Worm (Caenorhabditis elegans) whole organism, mixed stage, embryonic: ENCODE measurements around the gene F46G11.2.

ENCODE experiments used
- M03D4.4 ChIP-seq: sonication (generic microtip); optimal IDR thresholded peaks from 2 replicates; lab custom pipeline; 2017; ENCODE audit warnings: mild to moderate bottlenecking, missing genetic modification characterization, missing compliant biosample characterization
- bed-3 ChIP-seq: fragments of 200-800 bp; sonication (Bioruptor generic); optimal IDR thresholded peaks from 3 replicates; lab custom pipeline; 2018; ENCODE audit warnings: mild to moderate bottlenecking, missing genetic modification characterization, moderate library complexity, missing compliant biosample characterization
- blmp-1 ChIP-seq: fragments of 150-350 bp; optimal IDR thresholded peaks from 2 replicates; lab custom pipeline; 2014; ENCODE audit warnings: missing biosample characterization, missing genetic modification characterization
- ceh-39 ChIP-seq: fragments of 150-350 bp; optimal IDR thresholded peaks from 2 replicates; lab custom pipeline; 2014; ENCODE audit warnings: missing biosample characterization, missing genetic modification characterization
- ceh-83 ChIP-seq: fragments of 200-800 bp; sonication (Bioruptor generic); optimal IDR thresholded peaks from 2 replicates; lab custom pipeline; 2018; ENCODE audit warnings: mild to moderate bottlenecking, missing genetic modification characterization, missing compliant biosample characterization
- cnd-1 ChIP-seq: fragments of 200-800 bp; sonication (Bioruptor generic); optimal IDR thresholded peaks from 2 replicates; lab custom pipeline; 2018; ENCODE audit warnings: mild to moderate bottlenecking, missing genetic modification characterization, missing compliant biosample characterization
- drap-1 ChIP-seq: fragments of 200-800 bp; sonication (Bioruptor generic); optimal IDR thresholded peaks from 3 replicates; lab custom pipeline; 2018; ENCODE audit warnings: mild to moderate bottlenecking, missing genetic modification characterization, missing compliant biosample characterization
- elt-1 ChIP-seq: sonication (generic microtip); optimal IDR thresholded peaks from 2 replicates; lab custom pipeline; 2017; ENCODE audit warnings: missing genetic modification characterization, mild to moderate bottlenecking, missing compliant biosample characterization, antibody characterized with exemption, moderate library complexity, borderline replicate concordance; ENCODE audit not compliant: insufficient read depth
- elt-3 ChIP-seq: fragments of 150-350 bp; optimal IDR thresholded peaks from 2 replicates; lab custom pipeline; 2014; ENCODE audit warnings: missing biosample characterization, missing genetic modification characterization
- flh-1 ChIP-seq: fragments of 200-800 bp; sonication (Bioruptor generic); optimal IDR thresholded peaks from 2 replicates; lab custom pipeline; 2018; ENCODE audit warnings: mild to moderate bottlenecking, missing genetic modification characterization, moderate library complexity, missing compliant biosample characterization
- ham-2 ChIP-seq: fragments of 200-800 bp; sonication (Bioruptor generic); optimal IDR thresholded peaks from 2 replicates; lab custom pipeline; 2018; ENCODE audit warnings: mild to moderate bottlenecking, missing genetic modification characterization, missing compliant biosample characterization
- hlh-1 ChIP-seq: fragments of 150-350 bp; optimal IDR thresholded peaks from 2 replicates; lab custom pipeline; 2014; ENCODE audit warnings: missing biosample characterization, missing genetic modification reagents, missing genetic modification characterization
- lin-13 ChIP-seq: fragments of 150-350 bp; optimal IDR thresholded peaks from 2 replicates; lab custom pipeline; 2014; ENCODE audit warnings: missing biosample characterization, missing genetic modification characterization
- lin-32 ChIP-seq: fragments of 200-800 bp; sonication (Bioruptor generic); optimal IDR thresholded peaks from 2 replicates; lab custom pipeline; 2018; ENCODE audit warnings: mild to moderate bottlenecking, missing genetic modification characterization, missing compliant biosample characterization
- lsy-2 ChIP-seq: fragments of 150-350 bp; optimal IDR thresholded peaks from 2 replicates; lab custom pipeline; 2014; ENCODE audit warnings: missing biosample characterization, missing genetic modification characterization
- mab-5 ChIP-seq: fragments of 150-350 bp; optimal IDR thresholded peaks from 2 replicates; lab custom pipeline; 2014; ENCODE audit warnings: missing biosample characterization, missing genetic modification characterization
- mep-1 ChIP-seq: fragments of 150-350 bp; optimal IDR thresholded peaks from 2 replicates; lab custom pipeline; 2017; ENCODE audit warnings: missing biosample characterization, missing genetic modification reagents, missing genetic modification characterization, inconsistent platforms
- mls-2 ChIP-seq: sonication (generic microtip); optimal IDR thresholded peaks from 2 replicates; lab custom pipeline; 2016; ENCODE audit warnings: mild to moderate bottlenecking, missing genetic modification characterization, moderate library complexity, missing compliant biosample characterization
- nhr-2 ChIP-seq: fragments of 150-350 bp; optimal IDR thresholded peaks from 2 replicates; lab custom pipeline; 2014; ENCODE audit warnings: missing biosample characterization, missing genetic modification characterization
- nhr-237 ChIP-seq: fragments of 150-350 bp; optimal IDR thresholded peaks from 2 replicates; lab custom pipeline; 2014; ENCODE audit warnings: missing biosample characterization, missing genetic modification characterization
- nhr-76 ChIP-seq: sonication (generic microtip); optimal IDR thresholded peaks from 2 replicates; lab custom pipeline; 2017; ENCODE audit warnings: missing biosample characterization, missing genetic modification characterization
- sem-2 ChIP-seq: fragments of 200-800 bp; sonication (Bioruptor generic); optimal IDR thresholded peaks from 2 replicates; lab custom pipeline; 2018; ENCODE audit warnings: mild to moderate bottlenecking, missing genetic modification characterization, missing compliant biosample characterization
- sptf-1 ChIP-seq: sonication (generic microtip); optimal IDR thresholded peaks from 2 replicates; lab custom pipeline; 2017; ENCODE audit warnings: mild to moderate bottlenecking, missing genetic modification characterization, moderate library complexity, missing compliant biosample characterization
- tbx-8 ChIP-seq: fragments of 200-800 bp; sonication (Bioruptor generic); optimal IDR thresholded peaks from 2 replicates; lab custom pipeline; 2018; ENCODE audit warnings: mild to moderate bottlenecking, missing genetic modification characterization, moderate library complexity, missing compliant biosample characterization
- unc-39 ChIP-seq: fragments of 150-350 bp; optimal IDR thresholded peaks from 2 replicates; lab custom pipeline; 2014; ENCODE audit warnings: missing biosample characterization, missing genetic modification characterization
- unc-62 ChIP-seq: fragments of 150-350 bp; optimal IDR thresholded peaks from 2 replicates; lab custom pipeline; 2014; ENCODE audit warnings: missing biosample characterization, missing genetic modification reagents, missing genetic modification characterization
- zip-8 ChIP-seq: fragments of 150-350 bp; optimal IDR thresholded peaks from 2 replicates; lab custom pipeline; 2014; ENCODE audit warnings: missing biosample characterization, missing genetic modification characterization
- ztf-11 ChIP-seq: fragments of 150-350 bp; optimal IDR thresholded peaks from 2 replicates; lab custom pipeline; 2014; ENCODE audit warnings: missing biosample characterization, missing genetic modification characterization

F46G11.2 gene

DNA sequence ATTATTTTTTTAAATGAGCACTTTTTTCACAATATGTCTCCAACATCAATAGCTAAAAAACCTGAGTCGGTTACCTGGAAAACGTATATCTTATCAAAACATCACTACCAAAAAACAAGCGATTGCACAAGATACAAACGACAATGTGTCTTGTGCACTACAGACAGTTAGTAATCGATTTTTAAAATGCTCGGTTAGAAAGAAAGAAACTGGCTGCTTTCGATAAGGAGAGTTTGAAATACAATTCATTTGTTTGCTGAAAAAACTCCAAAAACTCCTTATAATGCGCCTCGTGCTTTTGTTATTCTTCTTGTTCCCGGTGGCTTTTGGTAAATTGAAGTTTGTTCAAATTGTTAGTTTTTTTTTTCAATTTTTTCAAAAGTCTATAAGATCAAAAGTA lies 41.2 kb downstream of the F46G11.2 start, which contains the start of gene acp-5:
acp-5 (plus strand) TSS at position 261 of the 400 bp plus-strand sequence.
- TF ChIP-seq lin-13 (tag; lab: Kevin White, UChicago) (no peak), tbx-8 (GFP tag; lab: Kevin White, UChicago) (no peak), mep-1 (tag; lab: Kevin White, UChicago) (no peak), sptf-1 (no peak), zip-8 (tag; lab: Kevin White, UChicago) (no peak), nhr-76 (no peak), nhr-237 (tag; lab: Kevin White, UChicago) (no peak), bed-3 (GFP tag; lab: Kevin White, UChicago) (no peak), mls-2 (no peak)
- TF ChIP-seq, all 35 proteins: peak for 0

DNA sequence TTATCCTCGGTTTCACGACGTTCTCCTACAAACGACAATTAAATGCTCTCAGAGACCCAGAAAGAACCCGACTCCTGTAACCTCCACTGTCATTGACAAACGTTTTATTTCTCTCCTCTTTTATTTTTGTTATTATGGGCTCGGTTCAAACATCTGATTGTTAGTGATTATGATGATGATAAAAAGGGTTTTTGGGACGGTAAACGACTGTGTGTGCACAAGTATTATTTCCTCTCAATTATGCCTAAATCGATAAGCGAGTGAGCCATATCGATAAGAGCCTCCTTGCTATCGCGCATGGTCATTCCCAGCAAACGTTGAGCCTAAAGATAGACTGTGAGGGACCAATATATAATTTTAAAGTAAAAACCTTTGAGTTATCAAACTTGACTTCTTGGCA lies 43.9 kb downstream of the F46G11.2 start:
- TF ChIP-seq cnd-1 (tag; lab: Kevin White, UChicago) (no peak), ztf-11 (tag; lab: Kevin White, UChicago) (no peak), elt-3 (tag; lab: Kevin White, UChicago) (no peak), nhr-237 (tag; lab: Kevin White, UChicago) (no peak), lin-13 (tag; lab: Kevin White, UChicago) (no peak), flh-1 (GFP tag; lab: Kevin White, UChicago) (no peak), M03D4.4 (tag; lab: Kevin White, UChicago) (no peak), bed-3 (GFP tag; lab: Kevin White, UChicago) (no peak)

DNA sequence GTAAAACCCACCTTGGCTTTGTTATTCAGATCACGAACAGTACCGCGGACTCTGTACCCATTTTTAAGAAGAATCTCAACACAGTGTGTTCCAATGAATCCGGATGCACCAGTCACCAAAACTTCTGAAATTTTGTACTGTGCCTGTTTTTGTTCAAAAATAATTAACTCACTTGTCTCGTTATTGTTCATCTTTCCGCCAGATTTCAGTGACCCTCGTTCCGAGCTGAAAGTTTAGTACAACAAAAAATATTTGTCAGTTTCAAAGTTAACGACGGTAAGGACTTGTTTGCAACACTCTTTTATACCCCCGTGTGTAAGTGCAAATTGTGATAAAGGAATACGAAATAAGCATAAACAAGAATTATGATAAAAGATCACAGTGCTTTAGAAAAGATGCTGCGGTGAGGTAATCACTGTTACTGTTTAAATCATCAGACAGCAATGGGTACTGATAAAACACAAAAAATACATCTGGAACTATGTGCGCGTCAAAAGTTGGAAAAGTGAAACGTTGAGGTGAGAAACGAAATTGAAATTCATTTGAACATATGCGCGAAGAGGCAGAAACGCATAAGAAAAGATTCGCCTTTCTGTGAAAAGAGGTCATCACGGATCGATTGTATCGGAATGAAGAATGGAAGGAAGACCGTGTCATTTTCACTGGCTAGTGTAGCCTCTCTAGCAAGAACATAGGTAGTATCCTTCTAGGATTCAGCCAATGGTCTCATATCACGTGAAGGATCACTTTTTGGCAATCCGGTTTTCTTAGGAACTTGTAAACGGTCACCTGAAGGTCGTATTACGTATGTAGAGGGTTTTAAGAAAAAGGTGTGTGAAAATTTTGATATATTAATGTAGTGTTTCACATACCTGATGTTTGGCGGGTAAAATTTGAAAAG lies 46.9 kb downstream of the F46G11.2 start, which contains the start of gene F13D11.4:
F13D11.4 (minus strand) TSS at position 225 of the 901 bp plus-strand sequence.
- TF ChIP-seq ham-2 (GFP tag; lab: Kevin White, UChicago) (no peak), lin-13 (tag; lab: Kevin White, UChicago) (no peak)

DNA sequence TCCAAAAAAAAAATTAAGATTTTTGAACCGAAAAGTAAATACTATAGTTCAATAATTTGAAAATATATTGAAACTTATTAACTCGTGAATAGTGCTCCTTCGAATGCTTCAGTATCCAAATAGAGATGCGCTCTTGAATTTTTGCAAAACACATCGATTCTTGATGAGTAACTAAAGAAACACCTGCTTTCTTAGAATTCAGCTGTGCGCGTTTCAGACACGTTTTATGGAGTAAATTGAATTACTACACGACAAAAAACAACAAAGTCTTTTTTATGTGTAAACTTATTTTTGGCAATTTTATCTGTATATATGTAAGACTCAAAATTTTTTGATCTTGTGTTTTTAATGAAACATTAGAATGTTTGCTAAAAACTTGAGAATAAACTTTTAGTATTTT lies 48.6 kb downstream of the F46G11.2 start:
- TF ChIP-seq ceh-39 (tag; lab: Kevin White, UChicago) (no peak), lsy-2 (no peak), lin-32 (no peak), sem-2 (no peak), bed-3 (GFP tag; lab: Kevin White, UChicago) (no peak), mab-5 (tag; lab: Kevin White, UChicago) (no peak), blmp-1 (tag; lab: Kevin White, UChicago) (no peak), elt-3 (tag; lab: Kevin White, UChicago) (no peak), mep-1 (tag; lab: Kevin White, UChicago) (no peak), unc-39 (no peak)

DNA sequence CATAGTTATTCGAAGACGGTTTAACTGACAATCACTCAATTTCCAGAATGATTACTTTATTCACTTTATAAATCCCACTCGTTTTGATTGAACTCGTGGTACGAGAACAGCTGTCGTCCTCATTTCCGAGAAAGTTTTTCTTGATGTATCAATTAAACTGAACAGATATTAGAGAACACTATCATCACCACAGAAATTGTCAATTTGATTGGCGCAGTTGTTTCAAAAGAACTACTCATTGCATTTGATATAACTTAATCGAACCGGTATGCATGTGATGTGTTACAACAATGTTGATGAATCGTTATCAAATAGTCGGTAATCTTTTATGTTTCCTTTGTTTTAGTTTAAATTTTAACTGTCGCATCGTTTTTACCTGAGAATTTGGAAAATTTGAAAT lies 49.1 kb downstream of the F46G11.2 start:
- peak; percentile 95 for TF ChIP-seq hlh-1 (tag; lab: Kevin White, UChicago)
- no peak for TF ChIP-seq ceh-39 (tag; lab: Kevin White, UChicago)
- no peak for TF ChIP-seq ham-2 (GFP tag; lab: Kevin White, UChicago)
- TF ChIP-seq bed-3 (GFP tag; lab: Kevin White, UChicago): no peak
- no peak for TF ChIP-seq elt-1
- TF ChIP-seq unc-62 (GFP tag; lab: Kevin White, UChicago): peak; percentile 83
- no peak for TF ChIP-seq M03D4.4 (tag; lab: Kevin White, UChicago)
- no peak for TF ChIP-seq sptf-1
- no peak for TF ChIP-seq blmp-1 (tag; lab: Kevin White, UChicago)
- TF ChIP-seq nhr-2: no peak
- TF ChIP-seq unc-39: no peak

DNA sequence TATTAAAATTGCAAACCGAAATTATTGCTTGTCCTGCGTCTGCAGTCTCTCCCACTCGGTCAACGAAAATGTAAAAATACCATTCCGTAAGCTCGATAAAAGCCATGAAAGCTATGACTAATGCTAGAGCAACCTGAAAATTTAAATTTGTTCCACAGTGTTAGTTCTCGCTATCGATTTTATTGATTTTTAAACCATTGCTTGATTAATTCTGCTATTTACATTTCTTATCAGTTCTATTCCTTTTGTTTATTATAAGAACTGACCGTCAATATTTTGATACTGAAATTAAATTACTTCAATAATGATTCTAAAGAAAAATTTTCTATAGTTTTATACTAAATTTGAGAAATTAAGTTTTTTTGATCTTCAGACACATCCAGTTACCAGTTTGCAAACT lies 51.2 kb downstream of the F46G11.2 start:
- no peak for TF ChIP-seq flh-1 (GFP tag; lab: Kevin White, UChicago)
- no peak for TF ChIP-seq ztf-11 (tag; lab: Kevin White, UChicago)
- TF ChIP-seq lin-32: no peak

DNA sequence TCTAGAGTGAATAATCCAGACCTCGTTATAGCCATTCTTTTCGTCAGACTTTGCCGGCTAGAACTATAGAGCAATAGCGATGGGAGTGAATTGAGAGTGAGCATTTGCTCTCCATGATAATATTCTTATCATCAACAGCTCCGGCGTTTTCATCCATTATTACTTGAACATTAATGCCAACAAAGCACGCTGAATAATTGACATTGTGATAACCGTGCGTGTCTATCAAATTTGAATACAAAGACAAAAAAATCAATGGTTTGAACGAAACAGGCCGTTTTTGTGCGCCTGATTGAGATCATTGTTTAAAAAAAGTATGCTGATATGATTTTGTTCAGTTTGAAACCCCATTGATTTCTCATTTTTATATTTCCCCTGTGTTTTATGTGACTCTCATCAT lies 51.7 kb downstream of the F46G11.2 start, which contains the start of gene dct-11:
dct-11 (minus strand) TSS at position 136 of the 400 bp plus-strand sequence.
- TF ChIP-seq nhr-237 (tag; lab: Kevin White, UChicago): no peak
- no peak for TF ChIP-seq ceh-83 (GFP tag; lab: Kevin White, UChicago)
- TF ChIP-seq drap-1 (GFP tag; lab: Kevin White, UChicago): no peak
- no peak for TF ChIP-seq M03D4.4 (tag; lab: Kevin White, UChicago)
- TF ChIP-seq elt-1: no peak
- TF ChIP-seq nhr-2: no peak
- no peak for TF ChIP-seq lin-13 (tag; lab: Kevin White, UChicago)
